Fruit fly (Drosophila melanogaster) whole organism, prepupa: ENCODE data around the gene fln.

Source experiments
- CG3919 ChIP-seq: fragments of 200-800 bp; sonication (Bioruptor generic); optimal IDR thresholded peaks from 3 replicates; lab custom pipeline; 2016; ENCODE audit warnings: missing biosample characterization, missing genetic modification characterization
- Hr39 ChIP-seq: fragments of 200-800 bp; sonication (Bioruptor generic); optimal IDR thresholded peaks from 2 replicates; lab custom pipeline; 2016; ENCODE audit warnings: missing biosample characterization, missing genetic modification characterization

DNA sequence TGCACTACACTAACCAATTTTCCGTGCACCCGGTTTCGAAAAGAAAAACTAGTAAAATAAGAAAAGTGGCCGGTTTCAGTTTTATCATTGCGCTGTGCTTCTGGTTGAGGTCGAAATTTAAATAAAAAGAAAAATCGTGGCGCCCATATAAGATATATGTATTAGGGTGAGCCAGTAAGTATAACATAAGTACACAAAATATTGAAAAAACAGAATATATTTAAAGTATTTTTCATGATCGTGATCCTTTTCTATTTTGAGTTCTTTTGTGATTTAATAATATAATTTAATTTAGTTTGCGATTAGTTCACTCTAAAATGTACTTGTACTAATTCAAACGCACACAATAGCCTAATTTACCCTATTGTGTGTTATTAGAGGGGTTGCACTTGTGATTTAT lies 2.1 kb downstream of the fln start, which contains the start of gene Csas:
- TF ChIP-seq Hr39 (GFP tag; lab: Kevin White, UChicago), result no peak
- TF ChIP-seq CG3919 (GFP tag; lab: Kevin White, UChicago), result no peak
